Worm (Caenorhabditis elegans): ENCODE data around the gene pals-20.

DNA sequence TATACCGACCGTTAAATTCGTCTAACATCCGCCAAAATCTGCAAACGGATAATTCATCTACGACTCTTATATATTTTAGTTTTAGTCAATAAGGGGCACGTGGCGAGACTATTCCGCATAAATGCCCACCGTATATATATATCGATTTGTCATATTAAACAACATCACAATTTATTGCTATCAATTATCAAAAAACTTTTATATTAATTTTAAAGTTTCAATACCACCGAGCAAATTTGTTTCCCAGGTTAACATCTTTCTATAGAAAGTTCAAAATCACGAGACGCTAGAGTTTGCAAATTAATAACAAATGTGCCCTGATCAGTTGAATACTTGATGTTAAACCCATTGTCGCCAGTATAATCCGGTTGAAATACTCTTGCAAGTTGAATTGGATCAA is 40.6 kb downstream of the pals-20 start, which contains the start of gene Y82E9BL.5:
- no peak for TF ChIP-seq W03F9.2 (tag; optimal IDR thresholded peaks at IDR 0.05)
- TF ChIP-seq him-1 (tag; optimal IDR thresholded peaks at IDR 0.05), result no peak
